ENCODE assay signal across 1 fruit fly cellular context in genomic region chr3R:9951679-9952078, dm6.
TF ChIP-seq lines count a peak whose summit lies in the region.

No protein-coding gene starts in this region.

TF ChIP-seq in whole organism, embryonic, 481 proteins besides CTCF, POLR2A, EP300 and RAD21 (continued from another document):
- TF ChIP-seq esg (GFP tag; conservative IDR thresholded peaks at IDR 0.05; lab: Robert Waterston, UW) (no peak), dm (GFP tag; optimal IDR thresholded peaks at IDR 0.05; lab: Kevin White, UChicago) (no peak), chinmo (GFP tag; IDR thresholded peaks at IDR 0.05; lab: Robert Waterston, UW; ENCODE audit: partially characterized antibody) (0 out of 4 replicates have a peak, but pooled peaks have one; percentile 39), crol (GFP tag; IDR thresholded peaks at IDR 0.05; lab: Robert Waterston, UW) (peak; percentile 66), CrebB (tag; optimal IDR thresholded peaks at IDR 0.05; lab: Kevin White, UChicago) (no peak), MBD-R2 (GFP tag; IDR thresholded peaks at IDR 0.05; lab: Robert Waterston, UW) (no peak), zfh1 (GFP tag; IDR thresholded peaks at IDR 0.05; lab: Robert Waterston, UW) (no peak), ttk (GFP tag; IDR thresholded peaks at IDR 0.05; lab: Robert Waterston, UW) (0 out of 2 replicates have a peak, but pooled peaks have one; percentile 5), sc (optimal IDR thresholded peaks at IDR 0.05; lab: Kevin White, UChicago) (no peak), sc (GFP tag; optimal IDR thresholded peaks at IDR 0.05; lab: Kevin White, UChicago) (no peak), CG7987 (GFP tag; optimal IDR thresholded peaks at IDR 0.05; lab: Kevin White, UChicago) (no peak), CG4820 (GFP tag; optimal IDR thresholded peaks at IDR 0.05; lab: Kevin White, UChicago) (no peak), knrl (GFP tag; IDR thresholded peaks at IDR 0.05; lab: Robert Waterston, UW; ENCODE audit: partially characterized antibody) (no peak), Awh (GFP tag; IDR thresholded peaks at IDR 0.05; lab: Robert Waterston, UW) (no peak), scrt (GFP tag; optimal IDR thresholded peaks at IDR 0.05; lab: Kevin White, UChicago) (no peak), otp (GFP tag; IDR thresholded peaks at IDR 0.05; lab: Robert Waterston, UW) (no peak), Trl (optimal IDR thresholded peaks at IDR 0.05; lab: Kevin White, UChicago) (no peak), Trl (GFP tag; optimal IDR thresholded peaks at IDR 0.05; lab: Kevin White, UChicago) (no peak), CG33213 (GFP tag; optimal IDR thresholded peaks at IDR 0.05; lab: Kevin White, UChicago) (no peak), CG32532 (GFP tag; IDR thresholded peaks at IDR 0.05; lab: Robert Waterston, UW) (0 out of 2 replicates have a peak, but pooled peaks have one; percentile 27), CG4730 (GFP tag; IDR thresholded peaks at IDR 0.05; lab: Robert Waterston, UW) (no peak), sima (GFP tag; optimal IDR thresholded peaks at IDR 0.05; lab: Kevin White, UChicago) (no peak), h (optimal IDR thresholded peaks at IDR 0.05; lab: Kevin White, UChicago) (no peak), Spps (tag; optimal IDR thresholded peaks at IDR 0.05; lab: Kevin White, UChicago) (no peak), kay (GFP tag; optimal IDR thresholded peaks at IDR 0.05; lab: Kevin White, UChicago) (no peak), zen (tag; optimal IDR thresholded peaks at IDR 0.05; lab: Kevin White, UChicago) (no peak), so (GFP tag; IDR thresholded peaks at IDR 0.05; lab: Robert Waterston, UW) (0 out of 3 replicates have a peak, but pooled peaks have one; percentile 14)
